Worm (Caenorhabditis elegans): ENCODE data around the gene del-2.

DNA sequence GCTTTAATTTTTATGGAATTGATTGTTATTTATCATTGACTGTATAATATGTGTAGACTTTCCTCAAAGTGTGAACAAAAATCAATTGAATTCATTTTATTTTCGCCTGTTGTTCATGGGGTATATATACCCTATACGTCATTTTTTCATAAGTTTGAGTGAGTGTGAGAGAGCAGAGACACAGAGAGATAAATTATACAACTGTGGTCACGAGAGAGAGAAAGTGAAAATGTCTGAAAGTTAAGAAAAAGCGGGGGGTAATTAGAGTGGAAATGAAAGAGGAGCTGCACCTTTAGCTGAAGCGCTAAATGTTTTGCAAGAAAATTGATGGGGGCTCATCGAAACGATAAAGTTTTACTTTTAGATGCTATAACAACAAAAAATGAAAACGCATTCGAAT, 16.0 kb downstream of the del-2 start:
- TF ChIP-seq nhr-11 (tag; optimal IDR thresholded peaks at IDR 0.05) (no peak), hlh-13 (GFP tag; optimal IDR thresholded peaks at IDR 0.05) (no peak), ceh-34 (tag; optimal IDR thresholded peaks at IDR 0.05) (no peak), ztf-16 (tag; optimal IDR thresholded peaks at IDR 0.05) (no peak), lin-11 (tag; optimal IDR thresholded peaks at IDR 0.05) (no peak), pha-4 (tag; optimal IDR thresholded peaks at IDR 0.05) (no peak)
